Fruit fly (Drosophila melanogaster): ENCODE data around the gene CG17375.
A peak's percentile ranks its signal among the peaks of the same experiment; 100 is the strongest.

The CG17375 gene

DNA sequence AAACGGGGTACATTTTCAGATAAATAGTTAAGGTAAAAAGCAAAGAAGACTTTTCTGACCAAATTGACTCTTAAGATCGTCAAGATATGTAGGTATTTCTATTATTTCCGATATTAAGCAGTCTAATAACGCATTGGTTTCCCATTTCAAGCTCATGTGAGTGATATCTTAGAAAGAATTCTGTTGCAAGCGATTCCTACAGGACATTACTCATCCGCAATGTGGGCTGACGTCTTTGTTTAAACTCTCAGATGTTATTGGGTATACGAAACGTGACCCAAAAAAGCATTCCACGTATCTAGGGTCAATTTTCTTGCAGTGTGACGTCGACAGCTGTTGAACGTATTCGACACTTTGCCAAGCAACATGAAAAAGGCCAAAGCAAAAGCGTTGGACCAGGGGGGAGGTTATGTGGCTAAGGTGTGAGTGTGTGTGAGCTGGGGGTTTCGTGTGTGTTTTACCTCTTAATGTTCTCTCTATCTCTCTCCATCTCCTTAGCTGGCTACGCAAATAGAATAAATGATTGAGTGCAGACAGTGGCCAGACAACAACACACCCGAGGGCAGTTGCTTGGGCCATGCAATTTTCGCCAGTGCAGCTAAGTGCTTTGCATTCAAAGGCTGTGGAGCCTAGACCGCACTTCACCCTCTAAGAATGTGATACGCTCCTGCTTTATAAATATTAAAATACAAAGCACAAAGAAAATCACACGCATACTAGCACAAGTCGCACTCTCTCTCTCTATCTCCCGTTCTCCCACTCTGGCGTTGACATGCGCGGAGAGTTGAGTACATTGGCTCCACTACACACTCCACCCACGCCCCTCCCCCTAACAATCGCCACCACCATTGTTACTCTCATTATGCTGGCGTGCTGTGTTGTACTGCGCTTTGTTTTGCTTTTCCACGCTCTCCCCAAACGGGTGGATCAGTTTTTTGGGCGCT, 18.3 kb downstream of the CG17375 start (continued):
- TF ChIP-seq Doc3 (GFP tag; IDR thresholded peaks at IDR 0.05; ENCODE audit: partially characterized antibody) = 0 out of 3 replicates have a peak, but pooled peaks have one; percentile 10
- TF ChIP-seq CG9727 (GFP tag; optimal IDR thresholded peaks at IDR 0.05) = peak; percentile 98
- TF ChIP-seq Trl (optimal IDR thresholded peaks at IDR 0.05) = peak; percentile 90 to 99
- peak; percentile 96 for TF ChIP-seq Trl (GFP tag; optimal IDR thresholded peaks at IDR 0.05)
- TF ChIP-seq jing (GFP tag; optimal IDR thresholded peaks at IDR 0.05) = peak; percentile 93
- TF ChIP-seq E2f2 (GFP tag; IDR thresholded peaks at IDR 0.05) = peak; percentile 63
- TF ChIP-seq Dad (GFP tag; optimal IDR thresholded peaks at IDR 0.05) = peak; percentile 95
- peak; percentile 94 for TF ChIP-seq ems (GFP tag; optimal IDR thresholded peaks at IDR 0.05)
- peak; percentile 91 for TF ChIP-seq tap (tag; optimal IDR thresholded peaks at IDR 0.05)
- TF ChIP-seq CG8290 (GFP tag; optimal IDR thresholded peaks at IDR 0.05) = peak; percentile 92
- peak; percentile 66 to 89 for TF ChIP-seq CG8290 (tag; optimal IDR thresholded peaks at IDR 0.05)
- TF ChIP-seq disco-r (GFP tag; optimal IDR thresholded peaks at IDR 0.05) = peak; percentile 96
- peak; percentile 34; the same call in 1 of the 2 replicates for TF ChIP-seq CG8765 (GFP tag; IDR thresholded peaks at IDR 0.05)
- TF ChIP-seq da (GFP tag; optimal IDR thresholded peaks at IDR 0.05) = peak; percentile 95
- peak; percentile 78 for TF ChIP-seq CG1603 (tag; optimal IDR thresholded peaks at IDR 0.05)
- TF ChIP-seq chinmo (GFP tag; IDR thresholded peaks at IDR 0.05; ENCODE audit: partially characterized antibody) = peak; percentile 94
- TF ChIP-seq HHEX (GFP tag; optimal IDR thresholded peaks at IDR 0.05) = peak; percentile 94
- TF ChIP-seq lmd (GFP tag; IDR thresholded peaks at IDR 0.05) = peak; percentile 94
- TF ChIP-seq sisA (GFP tag; IDR thresholded peaks at IDR 0.05) = peak; percentile 90
- peak; percentile 54 for TF ChIP-seq CG17912 (GFP tag; optimal IDR thresholded peaks at IDR 0.05)
- peak; percentile 95 for TF ChIP-seq Xbp1 (GFP tag; optimal IDR thresholded peaks at IDR 0.05)
- TF ChIP-seq Sin3A (optimal IDR thresholded peaks at IDR 0.05) = no peak
- peak; percentile 90 for TF ChIP-seq CG13123 (GFP tag; optimal IDR thresholded peaks at IDR 0.05)
- TF ChIP-seq CG11085 (GFP tag; IDR thresholded peaks at IDR 0.05) = peak; percentile 66
- peak; percentile 93 for TF ChIP-seq PHDP (tag; optimal IDR thresholded peaks at IDR 0.05)
- peak; percentile 96 for TF ChIP-seq CG15011 (GFP tag; optimal IDR thresholded peaks at IDR 0.05)
- peak; percentile 97 for TF ChIP-seq Antp (GFP tag; optimal IDR thresholded peaks at IDR 0.05)
- TF ChIP-seq br (optimal IDR thresholded peaks at IDR 0.05) = no peak
- peak; percentile 97 for TF ChIP-seq tx (GFP tag; optimal IDR thresholded peaks at IDR 0.05)
- no peak for TF ChIP-seq hbn (GFP tag; IDR thresholded peaks at IDR 0.05; ENCODE audit: partially characterized antibody)
- peak; percentile 69 for TF ChIP-seq CG15696 (tag; optimal IDR thresholded peaks at IDR 0.05)
- peak; percentile 89 for TF ChIP-seq pros (GFP tag; optimal IDR thresholded peaks at IDR 0.05)
- peak; percentile 97 for TF ChIP-seq org-1 (GFP tag; optimal IDR thresholded peaks at IDR 0.05)
- no peak for TF ChIP-seq ash1 (GFP tag; optimal IDR thresholded peaks at IDR 0.05)
- TF ChIP-seq CG17612 (GFP tag; IDR thresholded peaks at IDR 0.05) = peak; percentile 77
- peak; percentile 72 for TF ChIP-seq TFAM (GFP tag; optimal IDR thresholded peaks at IDR 0.05)
- peak; percentile 97 for TF ChIP-seq dmrt99B (tag; optimal IDR thresholded peaks at IDR 0.05)
- TF ChIP-seq sqz (GFP tag; optimal IDR thresholded peaks at IDR 0.05) = peak; percentile 88
- TF ChIP-seq pita (GFP tag; optimal IDR thresholded peaks at IDR 0.05) = no peak
- peak; percentile 94 for TF ChIP-seq Dek (tag; optimal IDR thresholded peaks at IDR 0.05)
- peak; percentile 87 for TF ChIP-seq CG33557 (GFP tag; optimal IDR thresholded peaks at IDR 0.05)
- TF ChIP-seq Nf-YA (GFP tag; IDR thresholded peaks at IDR 0.05) = peak; percentile 56
- TF ChIP-seq Optix (GFP tag; IDR thresholded peaks at IDR 0.05) = peak; percentile 79
- peak; percentile 61 for TF ChIP-seq CG16779 (GFP tag; IDR thresholded peaks at IDR 0.05)
- peak; percentile 39; the same call in 1 of the 2 replicates for TF ChIP-seq MBD-R2 (GFP tag; IDR thresholded peaks at IDR 0.05)
- peak; percentile 57 for TF ChIP-seq Sry-β (GFP tag; optimal IDR thresholded peaks at IDR 0.05)
- TF ChIP-seq mld (GFP tag; IDR thresholded peaks at IDR 0.05; ENCODE audit: partially characterized antibody) = no peak
- TF ChIP-seq H2.0 (GFP tag; IDR thresholded peaks at IDR 0.05) = peak; percentile 78
- TF ChIP-seq Rfx (GFP tag; IDR thresholded peaks at IDR 0.05) = peak; percentile 91
- TF ChIP-seq CG12155 (GFP tag; optimal IDR thresholded peaks at IDR 0.05) = peak; percentile 91
